Worm (Caenorhabditis elegans) whole organism, midembryonic: Measurements from ENCODE around the gene fkh-9.

Experiments used
- T22C8.4 ChIP-seq: fragments of 200-800 bp; sonication (Bioruptor generic); IDR thresholded peaks from 2 replicates; pipeline ENCODE4 v1.3.6; 2022; ENCODE audit warnings: missing genetic modification characterization, missing compliant biosample characterization
- flt-1 ChIP-seq: fragments of 200-800 bp; sonication (Bioruptor generic); IDR thresholded peaks from 2 replicates; pipeline ENCODE4 v1.3.6; 2022; ENCODE audit warnings: missing genetic modification characterization, missing compliant biosample characterization
- med-1 ChIP-seq: sonication (generic microtip); optimal IDR thresholded peaks from 2 replicates; lab custom pipeline; 2017; ENCODE audit warnings: missing genetic modification characterization, mild to moderate bottlenecking, missing compliant biosample characterization, antibody characterized with exemption, missing genetic modification reagents; ENCODE audit not compliant: insufficient read depth
- ref-1 ChIP-seq: fragments of 200-800 bp; sonication (Bioruptor generic); conservative IDR thresholded peaks from 2 replicates; pipeline ENCODE4 v1.3.6; 2022; ENCODE audit warnings: missing genetic modification reagents, missing genetic modification characterization, missing compliant biosample characterization
- tab-1 ChIP-seq: fragments of 200-800 bp; sonication (Bioruptor generic); IDR thresholded peaks from 2 replicates; pipeline ENCODE4 v1.3.6; 2022; ENCODE audit warnings: missing genetic modification characterization, missing compliant biosample characterization
- ztf-23 ChIP-seq: fragments of 200-800 bp; sonication (Bioruptor generic); IDR thresholded peaks from 2 replicates; pipeline ENCODE4 v1.3.6; 2022; ENCODE audit warnings: missing genetic modification reagents, missing genetic modification characterization, missing compliant biosample characterization

ce11 chrX:3835632-3836031 is 8.9 kb upstream of the fkh-9 start:
- 0 out of 2 replicates have a peak, but pooled peaks have one; percentile 30 for TF ChIP-seq ztf-23 (GFP tag; lab: Robert Waterston, UW)
- no peak for TF ChIP-seq med-1
- TF ChIP-seq T22C8.4 (GFP tag; lab: Robert Waterston, UW): no peak
- no peak for TF ChIP-seq tab-1
- TF ChIP-seq ref-1 (GFP tag; lab: Robert Waterston, UW): no peak
- TF ChIP-seq flt-1 (GFP tag; lab: Robert Waterston, UW): no peak
